Worm (Caenorhabditis elegans): Measurements from ENCODE around the gene Y39G8C.2.

- TF ChIP-seq pha-4 (tag; optimal IDR thresholded peaks at IDR 0.05) (no peak), nhr-237 (tag; optimal IDR thresholded peaks at IDR 0.05) (no peak), nhr-76 (tag; optimal IDR thresholded peaks at IDR 0.05) (no peak)
Observed at ce11 chrII:14132733-14133132, 35.3 kb upstream of the Y39G8C.2 start, which contains the start of gene algn-3.
